Worm (Caenorhabditis elegans) whole organism, L4 larva: ENCODE data around the gene C02G6.2.

Experiments used
- F10B5.3 ChIP-seq: sonication (generic microtip); optimal IDR thresholded peaks from 2 replicates; lab custom pipeline; 2016; ENCODE audit warnings: mild to moderate bottlenecking, missing genetic modification characterization, missing compliant biosample characterization
- F26F4.8 ChIP-seq: fragments of 200-800 bp; sonication (Bioruptor generic); conservative IDR thresholded peaks from 2 replicates; pipeline ENCODE4 v1.3.6; 2022; ENCODE audit warnings: missing genetic modification characterization, missing compliant biosample characterization
- F49E8.2 ChIP-seq: sonication (generic microtip); optimal IDR thresholded peaks from 2 replicates; lab custom pipeline; 2016; ENCODE audit warnings: missing compliant biosample characterization, mild to moderate bottlenecking, missing genetic modification characterization, borderline replicate concordance
- T26A8.4 ChIP-seq: fragments of 200-800 bp; sonication (Bioruptor generic); IDR thresholded peaks from 2 replicates; pipeline ENCODE4 v1.3.6; 2022; ENCODE audit warnings: missing genetic modification characterization, missing compliant biosample characterization
- Y48G9A.11 ChIP-seq: fragments of 200-800 bp; sonication (Bioruptor generic); IDR thresholded peaks from 2 replicates; pipeline ENCODE4 v1.3.6; 2022; ENCODE audit warnings: missing genetic modification reagents, missing genetic modification characterization, missing compliant biosample characterization
- aha-1 ChIP-seq: fragments of 150-350 bp; peaks from one replicate; lab custom pipeline; 2014; ENCODE audit warnings: missing biosample characterization, missing genetic modification characterization
- aly-2 ChIP-seq: sonication (generic microtip); optimal IDR thresholded peaks from 2 replicates; lab custom pipeline; 2018; ENCODE audit warnings: missing biosample characterization, missing genetic modification characterization
- ama-1 ChIP-seq: fragments of 150-350 bp; optimal IDR thresholded peaks from 2 replicates; lab custom pipeline; 2014; ENCODE audit warnings: inconsistent platforms, mixed read lengths
- attf-4 ChIP-seq: sonication (generic microtip); optimal IDR thresholded peaks from 3 replicates; lab custom pipeline; 2017; ENCODE audit warnings: missing biosample characterization, missing genetic modification characterization
- ceh-20 ChIP-seq: fragments of 200-800 bp; sonication (Bioruptor generic); IDR thresholded peaks from 2 replicates; pipeline ENCODE4 v1.3.6; 2022; ENCODE audit warnings: missing genetic modification reagents, missing genetic modification characterization, missing compliant biosample characterization
- ceh-44 ChIP-seq: fragments of 200-800 bp; sonication (Bioruptor generic); IDR thresholded peaks from 2 replicates; pipeline ENCODE4 v1.3.6; 2022; ENCODE audit warnings: missing genetic modification reagents, missing genetic modification characterization, missing compliant biosample characterization
- ceh-62 ChIP-seq: sonication (generic microtip); optimal IDR thresholded peaks from 2 replicates; lab custom pipeline; 2017; ENCODE audit warnings: missing biosample characterization, missing genetic modification characterization
- cey-2 ChIP-seq: sonication (generic microtip); optimal IDR thresholded peaks from 3 replicates; lab custom pipeline; 2017; ENCODE audit warnings: missing genetic modification characterization, mild to moderate bottlenecking, missing compliant biosample characterization, antibody characterized with exemption, borderline replicate concordance; ENCODE audit not compliant: insufficient read depth
- dmd-8 ChIP-seq: fragments of 200-800 bp; sonication (Bioruptor generic); IDR thresholded peaks from 2 replicates; pipeline ENCODE4 v1.3.6; 2022; ENCODE audit warnings: missing genetic modification characterization, missing compliant biosample characterization
- dpl-1 ChIP-seq: fragments of 150-350 bp; optimal IDR thresholded peaks from 2 replicates; lab custom pipeline; 2014; ENCODE audit warnings: missing biosample characterization, missing genetic modification reagents, missing genetic modification characterization
- duxl-1 ChIP-seq: sonication (generic microtip); optimal IDR thresholded peaks from 2 replicates; lab custom pipeline; 2016; ENCODE audit warnings: mild to moderate bottlenecking, missing genetic modification characterization, moderate library complexity, missing compliant biosample characterization; ENCODE audit not compliant: poor library complexity
- dve-1 ChIP-seq: sonication (generic microtip); optimal IDR thresholded peaks from 2 replicates; lab custom pipeline; 2017; ENCODE audit warnings: antibody characterized with exemption, mild to moderate bottlenecking, missing genetic modification characterization, missing compliant biosample characterization; ENCODE audit not compliant: insufficient read depth
- gei-8 ChIP-seq: fragments of 200-800 bp; sonication (Bioruptor generic); optimal IDR thresholded peaks from 2 replicates; lab custom pipeline; 2018; ENCODE audit warnings: mild to moderate bottlenecking, missing genetic modification characterization, missing compliant biosample characterization
- hif-1 ChIP-seq, 2 experiments: sonication (generic microtip); optimal IDR thresholded peaks; 2 replicates each; lab custom pipeline; 2016 to 2017; ENCODE audit warnings: missing compliant biosample characterization in 2 of 2, missing genetic modification characterization in 2 of 2, missing genetic modification reagents in 2 of 2, missing genotype in 2 of 2, mild to moderate bottlenecking in 1 of 2
- hlh-30 ChIP-seq: sonication (generic microtip); optimal IDR thresholded peaks from 2 replicates; lab custom pipeline; 2017; ENCODE audit warnings: antibody characterized with exemption, mild to moderate bottlenecking, missing genetic modification characterization, missing compliant biosample characterization; ENCODE audit not compliant: insufficient read depth
- lim-7 ChIP-seq: fragments of 200-800 bp; sonication (Bioruptor generic); IDR thresholded peaks from 2 replicates; pipeline ENCODE4 v1.3.6; 2022; ENCODE audit warnings: missing genetic modification characterization, missing compliant biosample characterization
- lin-13 ChIP-seq: fragments of 150-350 bp; optimal IDR thresholded peaks from 2 replicates; lab custom pipeline; 2014; ENCODE audit warnings: missing biosample characterization, missing genetic modification reagents, missing genetic modification characterization
- lin-29 ChIP-seq: fragments of 200-800 bp; sonication (Bioruptor generic); IDR thresholded peaks from 2 replicates; pipeline ENCODE4 v1.3.6; 2022; ENCODE audit warnings: missing genetic modification reagents, missing genetic modification characterization, missing compliant biosample characterization
- lin-38 ChIP-seq: fragments of 200-800 bp; sonication (Bioruptor generic); IDR thresholded peaks from 2 replicates; pipeline ENCODE4 v1.3.6; 2022; ENCODE audit warnings: missing genetic modification reagents, missing genetic modification characterization, missing compliant biosample characterization
- mdl-1 ChIP-seq, 2 experiments: fragments of 150-350 bp in 1 of 2; sonication (generic microtip) in 1 of 2; optimal IDR thresholded peaks; 2 replicates each; lab custom pipeline; 2014 to 2017; ENCODE audit warnings: missing biosample characterization in 2 of 2, missing genetic modification characterization in 2 of 2
- mxl-3 ChIP-seq: fragments of 200-800 bp; sonication (Bioruptor generic); optimal IDR thresholded peaks from 2 replicates; lab custom pipeline; 2018; ENCODE audit warnings: mild to moderate bottlenecking, missing genetic modification characterization, missing compliant biosample characterization
- nhr-102 ChIP-seq: sonication (generic microtip); optimal IDR thresholded peaks from 2 replicates; lab custom pipeline; 2016; ENCODE audit warnings: mild to moderate bottlenecking, missing genetic modification characterization, moderate library complexity, missing compliant biosample characterization
- nhr-28 ChIP-seq: fragments of 150-350 bp; optimal IDR thresholded peaks from 2 replicates; lab custom pipeline; 2014; ENCODE audit warnings: missing biosample characterization, missing genetic modification characterization
- nhr-41 ChIP-seq: fragments of 200-800 bp; sonication (Bioruptor generic); IDR thresholded peaks from 2 replicates; pipeline ENCODE4 v1.3.6; 2022; ENCODE audit warnings: missing genetic modification reagents, missing genetic modification characterization, missing compliant biosample characterization
- nhr-48 ChIP-seq: sonication (generic microtip); optimal IDR thresholded peaks from 2 replicates; lab custom pipeline; 2016; ENCODE audit warnings: mild to moderate bottlenecking, missing genetic modification characterization, missing compliant biosample characterization
- nhr-6 ChIP-seq: fragments of 150-350 bp; optimal IDR thresholded peaks from 2 replicates; lab custom pipeline; 2014; ENCODE audit warnings: missing biosample characterization, missing genetic modification characterization
- saeg-2 ChIP-seq: fragments of 200-800 bp; sonication (Bioruptor generic); IDR thresholded peaks from 2 replicates; pipeline ENCODE4 v1.3.6; 2022; ENCODE audit warnings: missing genetic modification reagents, missing genetic modification characterization, missing compliant biosample characterization
- sdz-12 ChIP-seq: fragments of 200-800 bp; sonication (Bioruptor generic); optimal IDR thresholded peaks from 2 replicates; lab custom pipeline; 2018; ENCODE audit warnings: mild to moderate bottlenecking, missing genetic modification characterization, missing compliant biosample characterization
- set-16 ChIP-seq: fragments of 200-800 bp; sonication (Bioruptor generic); IDR thresholded peaks from 2 replicates; pipeline ENCODE4 v1.3.6; 2022; ENCODE audit warnings: missing genetic modification reagents, missing genetic modification characterization, missing compliant biosample characterization
- snpc-1.2 ChIP-seq: fragments of 200-800 bp; sonication (Bioruptor generic); IDR thresholded peaks from 2 replicates; pipeline ENCODE4 v1.3.6; 2022; ENCODE audit warnings: missing genetic modification reagents, missing genetic modification characterization, missing compliant biosample characterization
- snpc-4 ChIP-seq: fragments of 150-350 bp; optimal IDR thresholded peaks from 2 replicates; lab custom pipeline; 2014; ENCODE audit warnings: missing biosample characterization, missing genetic modification characterization
- spr-3 ChIP-seq: fragments of 200-800 bp; sonication (Bioruptor generic); optimal IDR thresholded peaks from 2 replicates; lab custom pipeline; 2018; ENCODE audit warnings: mild to moderate bottlenecking, missing genetic modification characterization, missing compliant biosample characterization
- tag-97 ChIP-seq: fragments of 200-800 bp; sonication (Bioruptor generic); IDR thresholded peaks from 2 replicates; pipeline ENCODE4 v1.3.6; 2022; ENCODE audit warnings: missing genetic modification characterization, missing compliant biosample characterization
- unc-130 ChIP-seq: sonication (generic microtip); optimal IDR thresholded peaks from 2 replicates; lab custom pipeline; 2016; ENCODE audit warnings: missing genetic modification reagents, missing genetic modification characterization, missing compliant biosample characterization
- unc-62 ChIP-seq, 3 experiments: fragments of 150-350 bp in 1 of 3; sonication (generic microtip); optimal IDR thresholded peaks in 2 of 3; peaks in 1 of 3; 1 replicate in 1 of 3; 2 replicates in 2 of 3; lab custom pipeline; 2014 to 2017; ENCODE audit warnings: missing biosample characterization in 3 of 3, missing genetic modification characterization in 3 of 3, missing genetic modification reagents in 3 of 3, missing genotype in 1 of 3
- zag-1 ChIP-seq: fragments of 150-350 bp; optimal IDR thresholded peaks from 2 replicates; lab custom pipeline; 2014; ENCODE audit warnings: missing biosample characterization, missing genetic modification characterization
- zfp-3 ChIP-seq: fragments of 200-800 bp; sonication (Bioruptor generic); conservative IDR thresholded peaks from 2 replicates; pipeline ENCODE4 v1.3.6; 2022; ENCODE audit warnings: missing genetic modification reagents, missing genetic modification characterization, missing compliant biosample characterization
- zip-11 ChIP-seq: fragments of 200-800 bp; sonication (Bioruptor generic); IDR thresholded peaks from 2 replicates; pipeline ENCODE4 v1.3.6; 2022; ENCODE audit warnings: missing genetic modification characterization, missing compliant biosample characterization
- zip-2 ChIP-seq: fragments of 150-350 bp; optimal IDR thresholded peaks from 2 replicates; lab custom pipeline; 2014; ENCODE audit warnings: missing biosample characterization, missing genetic modification characterization

Gene C02G6.2

ce11 chrV:5825478-5825877, 46.4 kb upstream of the C02G6.2 start:
- TF ChIP-seq hlh-30 (no peak), ceh-20 (GFP tag; lab: Robert Waterston, UW) (no peak), attf-4 (no peak), F26F4.8 (GFP tag; lab: Robert Waterston, UW) (no peak), T26A8.4 (GFP tag; lab: Robert Waterston, UW) (no peak), zag-1 (tag; lab: Kevin White, UChicago) (no peak), sdz-12 (GFP tag; lab: Kevin White, UChicago) (no peak), unc-62 (GFP tag; optimal IDR thresholded peaks at IDR 0.05 in 1 of 2; lab: Kevin White, UChicago) (peak in 1 of 2 experiments; percentile 58), unc-62 (tag; optimal IDR thresholded peaks at IDR 0.05; lab: Kevin White, UChicago) (no peak), zip-2 (tag; lab: Kevin White, UChicago) (no peak), lin-29 (GFP tag; lab: Robert Waterston, UW) (no peak), snpc-1.2 (no peak), F49E8.2 (peak; percentile 5), zfp-3 (GFP tag; lab: Robert Waterston, UW) (no peak), unc-130 (GFP tag; lab: Kevin White, UChicago) (no peak), hif-1 (tag; optimal IDR thresholded peaks at IDR 0.05; lab: Kevin White, UChicago) (no peak), zip-11 (GFP tag; lab: Robert Waterston, UW) (no peak)

- TF ChIP-seq lin-13 (GFP tag; lab: Kevin White, UChicago) (no peak), aha-1 (tag; lab: Kevin White, UChicago) (peak; percentile 80)
Measured at ce11 chrV:5826592-5826991, 45.3 kb upstream of the C02G6.2 start, which contains the start of gene let-418. Gene let-418, plus strand, starts transcription at chrV:5826833.

- TF ChIP-seq saeg-2 (GFP tag; lab: Robert Waterston, UW): no peak
- TF ChIP-seq Y48G9A.11: no peak
- TF ChIP-seq sdz-12 (GFP tag; lab: Kevin White, UChicago): no peak
- TF ChIP-seq unc-62 (GFP tag; optimal IDR thresholded peaks at IDR 0.05 in 1 of 2; lab: Kevin White, UChicago): peak in 1 of 2 experiments; percentile 95
- no peak for TF ChIP-seq unc-62 (tag; optimal IDR thresholded peaks at IDR 0.05; lab: Kevin White, UChicago)
- no peak for TF ChIP-seq F10B5.3
- no peak for TF ChIP-seq duxl-1 (tag; lab: Kevin White, UChicago)
- no peak for TF ChIP-seq nhr-6
- TF ChIP-seq lim-7 (GFP tag; lab: Robert Waterston, UW): no peak
- TF ChIP-seq cey-2: no peak
Measured at ce11 chrV:5831253-5831652, 40.6 kb upstream of the C02G6.2 start.

- TF ChIP-seq mxl-3 (GFP tag; lab: Kevin White, UChicago) (peak; percentile 99), nhr-102 (tag; lab: Kevin White, UChicago) (peak; percentile 77), spr-3 (GFP tag; lab: Kevin White, UChicago) (no peak), dpl-1 (peak; percentile 18), nhr-48 (tag; lab: Kevin White, UChicago) (peak; percentile 89), sdz-12 (GFP tag; lab: Kevin White, UChicago) (no peak), nhr-28 (tag; lab: Kevin White, UChicago) (peak; percentile 85), zfp-3 (GFP tag; lab: Robert Waterston, UW) (no peak), nhr-41 (GFP tag; lab: Robert Waterston, UW) (no peak), ama-1 (lab: Kevin White, UChicago) (peak; percentile 49), unc-62 (GFP tag; optimal IDR thresholded peaks at IDR 0.05 in 1 of 2; lab: Kevin White, UChicago) (peak in 1 of 2 experiments; percentile 99), unc-62 (tag; optimal IDR thresholded peaks at IDR 0.05; lab: Kevin White, UChicago) (no peak), dve-1 (tag; lab: Kevin White, UChicago) (peak; percentile 19), set-16 (GFP tag; lab: Robert Waterston, UW) (no peak), ceh-20 (GFP tag; lab: Robert Waterston, UW) (peak; percentile 63; the same call in 1 of the 2 replicates), nhr-6 (no peak), gei-8 (no peak), zag-1 (tag; lab: Kevin White, UChicago) (no peak), ceh-44 (GFP tag; lab: Robert Waterston, UW) (no peak), mdl-1 (tag; optimal IDR thresholded peaks at IDR 0.05; lab: Kevin White, UChicago) (peak in 1 of 2 experiments; percentile 75), hif-1 (tag; optimal IDR thresholded peaks at IDR 0.05; lab: Kevin White, UChicago) (no peak), lim-7 (GFP tag; lab: Robert Waterston, UW) (no peak), aly-2 (tag; lab: Kevin White, UChicago) (no peak), dmd-8 (GFP tag; lab: Robert Waterston, UW) (no peak), lin-38 (GFP tag; lab: Robert Waterston, UW) (no peak; the same call in 1 of the 2 replicates), tag-97 (GFP tag; lab: Robert Waterston, UW) (no peak), ceh-62 (tag; lab: Kevin White, UChicago) (no peak), snpc-4 (tag; lab: Kevin White, UChicago) (no peak)
Measured at ce11 chrV:5832799-5833198, 39.1 kb upstream of the C02G6.2 start.
